Worm (Caenorhabditis elegans) whole organism, L4 larva: ENCODE measurements around the gene srg-58.

Experiments used
- F49E8.2 ChIP-seq: sonication (generic microtip); optimal IDR thresholded peaks from 2 replicates; lab custom pipeline; 2016; ENCODE audit warnings: missing compliant biosample characterization, mild to moderate bottlenecking, missing genetic modification characterization, borderline replicate concordance
- php-3 ChIP-seq: fragments of 200-800 bp; sonication (Bioruptor generic); IDR thresholded peaks from 2 replicates; pipeline ENCODE4 v1.3.6; 2022; ENCODE audit warnings: missing genetic modification reagents, missing genetic modification characterization, missing compliant biosample characterization
- tag-97 ChIP-seq: fragments of 200-800 bp; sonication (Bioruptor generic); IDR thresholded peaks from 2 replicates; pipeline ENCODE4 v1.3.6; 2022; ENCODE audit warnings: missing genetic modification characterization, missing compliant biosample characterization

- TF ChIP-seq F49E8.2 (tag; lab: Kevin White, UChicago), result no peak
- TF ChIP-seq tag-97 (GFP tag; lab: Robert Waterston, UW), result no peak
- no peak for TF ChIP-seq php-3 (GFP tag; lab: Robert Waterston, UW)
Measured at ce11 chrV:2750006-2750405, 9.3 kb downstream of the srg-58 start, which contains the start of gene srx-24.
